Worm (Caenorhabditis elegans) whole organism, early embryonic: Measurements from ENCODE around the gene grd-2.

Experiments used
- F13C5.2 ChIP-seq: sonication (generic microtip); optimal IDR thresholded peaks from 2 replicates; lab custom pipeline; 2017; ENCODE audit warnings: mild to moderate bottlenecking, missing genetic modification characterization, inconsistent platforms, missing compliant biosample characterization
- aly-1 ChIP-seq: sonication (generic microtip); optimal IDR thresholded peaks from 2 replicates; lab custom pipeline; 2016; ENCODE audit warnings: missing genetic modification characterization, missing compliant biosample characterization
- ama-1 ChIP-seq: fragments of 150-350 bp; optimal IDR thresholded peaks from 2 replicates; lab custom pipeline; 2014
- ceh-36 ChIP-seq: sonication (generic microtip); optimal IDR thresholded peaks from 2 replicates; lab custom pipeline; 2016; ENCODE audit warnings: missing genetic modification characterization, inconsistent platforms, missing compliant biosample characterization
- ets-7 ChIP-seq: sonication (generic microtip); optimal IDR thresholded peaks from 2 replicates; lab custom pipeline; 2016; ENCODE audit warnings: missing genotype, missing genetic modification characterization, missing compliant biosample characterization
- flt-1 ChIP-seq: fragments of 200-800 bp; sonication (Bioruptor generic); IDR thresholded peaks from 2 replicates; pipeline ENCODE4 v1.3.6; 2022; ENCODE audit warnings: missing genetic modification characterization, missing compliant biosample characterization
- pes-1 ChIP-seq: fragments of 200-800 bp; sonication (Bioruptor generic); IDR thresholded peaks from 2 replicates; pipeline ENCODE4 v1.3.6; 2022; ENCODE audit warnings: missing genetic modification reagents, missing genetic modification characterization, missing compliant biosample characterization
- scrt-1 ChIP-seq: fragments of 200-800 bp; sonication (Bioruptor generic); IDR thresholded peaks from 2 replicates; pipeline ENCODE4 v1.3.6; 2022; ENCODE audit warnings: missing genetic modification characterization, missing compliant biosample characterization
- sea-1 ChIP-seq: fragments of 200-800 bp; sonication (Bioruptor generic); conservative IDR thresholded peaks from 2 replicates; pipeline ENCODE4 v1.3.6; 2022; ENCODE audit warnings: missing genetic modification characterization, missing compliant biosample characterization
- tbx-37 ChIP-seq: fragments of 200-800 bp; sonication (Bioruptor generic); conservative IDR thresholded peaks from 2 replicates; pipeline ENCODE4 v1.3.6; 2022; ENCODE audit warnings: missing genetic modification reagents, missing genetic modification characterization, missing compliant biosample characterization

DNA sequence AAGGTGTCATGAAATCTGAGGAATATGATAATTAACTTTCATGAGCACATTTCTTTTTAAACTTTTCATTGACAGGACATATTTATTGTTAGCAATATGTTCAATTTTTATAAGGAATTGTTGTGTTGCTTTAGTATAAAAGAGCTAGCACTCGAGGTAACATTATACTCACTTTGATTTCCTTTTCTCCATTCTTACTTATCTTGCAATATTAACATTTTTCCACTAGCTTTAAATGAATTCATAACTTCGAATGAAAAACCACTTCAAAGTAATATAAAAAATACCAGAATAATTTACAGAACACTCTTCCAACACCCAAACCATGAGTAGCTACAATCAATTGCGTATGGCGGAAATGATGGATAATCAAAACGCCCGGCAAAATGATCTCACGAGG, 36.2 kb upstream of the grd-2 start, which contains the start of gene F26F2.5:
- TF ChIP-seq ets-7 (tag; lab: Kevin White, UChicago) (no peak), ama-1 (lab: Kevin White, UChicago) (no peak), flt-1 (GFP tag; lab: Robert Waterston, UW) (no peak), tbx-37 (no peak), pes-1 (GFP tag; lab: Robert Waterston, UW) (no peak), F13C5.2 (tag; lab: Kevin White, UChicago) (no peak), ceh-36 (tag; lab: Kevin White, UChicago) (no peak), sea-1 (GFP tag; lab: Robert Waterston, UW) (no peak), aly-1 (tag; lab: Kevin White, UChicago) (no peak), scrt-1 (GFP tag; lab: Robert Waterston, UW) (no peak)
